Worm (Caenorhabditis elegans) whole organism, mixed stage, embryonic: ENCODE data around the gene skpo-1.

ENCODE experiments used
- blmp-1 ChIP-seq: fragments of 150-350 bp; optimal IDR thresholded peaks from 2 replicates; lab custom pipeline; 2014; ENCODE audit warnings: missing biosample characterization, missing genetic modification characterization
- cnd-1 ChIP-seq: fragments of 200-800 bp; sonication (Bioruptor generic); optimal IDR thresholded peaks from 2 replicates; lab custom pipeline; 2018; ENCODE audit warnings: mild to moderate bottlenecking, missing genetic modification characterization, missing compliant biosample characterization
- elt-3 ChIP-seq: fragments of 150-350 bp; optimal IDR thresholded peaks from 2 replicates; lab custom pipeline; 2014; ENCODE audit warnings: missing biosample characterization, missing genetic modification characterization
- hlh-1 ChIP-seq: fragments of 150-350 bp; optimal IDR thresholded peaks from 2 replicates; lab custom pipeline; 2014; ENCODE audit warnings: missing biosample characterization, missing genetic modification reagents, missing genetic modification characterization
- nhr-237 ChIP-seq: fragments of 150-350 bp; optimal IDR thresholded peaks from 2 replicates; lab custom pipeline; 2014; ENCODE audit warnings: missing biosample characterization, missing genetic modification characterization
- nhr-76 ChIP-seq: sonication (generic microtip); optimal IDR thresholded peaks from 2 replicates; lab custom pipeline; 2017; ENCODE audit warnings: missing biosample characterization, missing genetic modification characterization
- pha-4 ChIP-seq: fragments of 150-350 bp; optimal IDR thresholded peaks from 2 replicates; lab custom pipeline; 2018; ENCODE audit warnings: missing biosample characterization, missing genetic modification reagents, missing genetic modification characterization
- snpc-4 ChIP-seq: fragments of 150-350 bp; optimal IDR thresholded peaks from 2 replicates; lab custom pipeline; 2014; ENCODE audit warnings: missing biosample characterization, missing genetic modification characterization
- unc-39 ChIP-seq: fragments of 150-350 bp; optimal IDR thresholded peaks from 2 replicates; lab custom pipeline; 2014; ENCODE audit warnings: missing biosample characterization, missing genetic modification characterization
- unc-62 ChIP-seq: fragments of 150-350 bp; optimal IDR thresholded peaks from 2 replicates; lab custom pipeline; 2014; ENCODE audit warnings: missing biosample characterization, missing genetic modification reagents, missing genetic modification characterization
- zip-8 ChIP-seq: fragments of 150-350 bp; optimal IDR thresholded peaks from 2 replicates; lab custom pipeline; 2014; ENCODE audit warnings: missing biosample characterization, missing genetic modification characterization

DNA sequence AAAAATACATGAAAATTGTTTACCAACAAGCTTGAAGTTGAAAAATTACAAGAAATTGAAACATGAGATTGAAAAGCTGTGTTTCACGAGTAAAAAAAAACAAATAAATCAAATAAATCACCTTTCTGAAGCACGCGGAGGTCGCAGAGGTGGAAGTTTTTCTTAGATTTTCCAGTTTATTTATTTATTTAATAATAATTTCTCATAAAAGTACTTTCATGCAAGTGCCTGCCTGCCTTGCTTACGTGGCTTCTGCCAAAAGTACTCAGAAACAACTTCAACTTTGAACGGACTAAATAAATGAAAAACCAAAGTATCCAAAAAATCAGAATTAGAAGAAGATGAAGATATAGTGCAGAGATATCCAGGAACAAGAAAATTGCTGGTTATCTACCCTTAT is 27.3 kb upstream of the skpo-1 start, which contains the start of gene acp-2:
- TF ChIP-seq nhr-76 (tag; lab: Kevin White, UChicago), result no peak
- no peak for TF ChIP-seq zip-8 (tag; lab: Kevin White, UChicago)
- TF ChIP-seq nhr-237 (tag; lab: Kevin White, UChicago), result no peak
- TF ChIP-seq pha-4, result no peak
- TF ChIP-seq snpc-4, result no peak
- no peak for TF ChIP-seq cnd-1
- TF ChIP-seq elt-3 (tag; lab: Kevin White, UChicago), result no peak
- no peak for TF ChIP-seq unc-39 (tag; lab: Kevin White, UChicago)
- no peak for TF ChIP-seq blmp-1
- TF ChIP-seq unc-62 (GFP tag; lab: Kevin White, UChicago), result no peak
- no peak for TF ChIP-seq hlh-1 (tag; lab: Kevin White, UChicago)
